Worm (Caenorhabditis elegans): ENCODE data around the gene ztf-31.

ztf-31 gene

DNA sequence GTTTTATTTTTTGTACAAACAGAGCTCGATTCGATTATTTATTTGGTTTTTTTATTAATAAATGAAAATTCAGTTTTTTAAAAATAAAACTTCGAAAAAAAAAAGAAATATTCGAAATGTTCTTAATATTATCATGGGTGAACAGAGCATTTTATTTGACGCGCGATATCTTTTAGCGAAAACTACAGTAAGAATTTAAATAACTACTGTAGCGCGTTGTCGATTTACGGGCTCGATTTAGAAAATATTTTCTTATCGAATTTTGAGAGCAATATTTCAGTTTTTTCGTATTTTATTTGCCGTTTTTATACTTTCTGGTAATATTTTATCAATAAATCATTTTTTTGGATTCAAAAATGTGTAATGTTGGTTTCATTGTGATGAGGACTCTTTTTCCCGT is 20.1 kb upstream of the ztf-31 start:
- no peak for TF ChIP-seq snpc-1.1 (tag; optimal IDR thresholded peaks at IDR 0.05; ENCODE audit: insufficient read depth)
- no peak for TF ChIP-seq F57A8.1 (GFP tag; optimal IDR thresholded peaks at IDR 0.05)
- peak; percentile 90 for TF ChIP-seq lsl-1 (GFP tag; optimal IDR thresholded peaks at IDR 0.05)
- peak; percentile 22 for TF ChIP-seq snpc-3.4 (tag; optimal IDR thresholded peaks at IDR 0.05)
- no peak for TF ChIP-seq Y67H2A.10 (GFP tag; conservative IDR thresholded peaks at IDR 0.05)
- TF ChIP-seq unc-62 (GFP tag; optimal IDR thresholded peaks at IDR 0.05): no peak
- TF ChIP-seq B0336.3 (GFP tag; IDR thresholded peaks at IDR 0.05): no peak
- peak; percentile 77 for TF ChIP-seq him-1 (tag; optimal IDR thresholded peaks at IDR 0.05)
- no peak for TF ChIP-seq F23B12.7 (tag; optimal IDR thresholded peaks at IDR 0.05; ENCODE audit: insufficient read depth)
- no peak for TF ChIP-seq F57C9.4 (tag; optimal IDR thresholded peaks at IDR 0.05)
- no peak for TF ChIP-seq sea-2 (GFP tag; IDR thresholded peaks at IDR 0.05)
- TF ChIP-seq attf-6 (GFP tag; IDR thresholded peaks at IDR 0.05): no peak
- no peak for TF ChIP-seq cebp-1 (GFP tag; IDR thresholded peaks at IDR 0.05)
- no peak for TF ChIP-seq cebp-1 (tag; optimal IDR thresholded peaks at IDR 0.05)
- no peak for TF ChIP-seq ekl-4 (GFP tag; IDR thresholded peaks at IDR 0.05)
- TF ChIP-seq hsf-1 (GFP tag; IDR thresholded peaks at IDR 0.05): no peak
- no peak for TF ChIP-seq die-1 (tag; optimal IDR thresholded peaks at IDR 0.05)
- no peak for TF ChIP-seq ztf-28 (GFP tag; IDR thresholded peaks at IDR 0.05)
- no peak for TF ChIP-seq ztf-3 (GFP tag; optimal IDR thresholded peaks at IDR 0.05)
- no peak for TF ChIP-seq ztf-6 (GFP tag; IDR thresholded peaks at IDR 0.05)
- TF ChIP-seq cebp-2 (GFP tag; IDR thresholded peaks at IDR 0.05): no peak
- TF ChIP-seq lin-26 (GFP tag; IDR thresholded peaks at IDR 0.05): no peak
- no peak for TF ChIP-seq F49E8.2 (tag; optimal IDR thresholded peaks at IDR 0.05; ENCODE audit: insufficient read depth)
- TF ChIP-seq ztf-18 (tag; optimal IDR thresholded peaks at IDR 0.05): no peak
- TF ChIP-seq ceh-100 (GFP tag; IDR thresholded peaks at IDR 0.05): no peak
- 0 out of 2 replicates have a peak, but pooled peaks have one; percentile 37 for TF ChIP-seq Y56A3A.18 (GFP tag; IDR thresholded peaks at IDR 0.05)
- no peak for TF ChIP-seq athp-1 (tag; optimal IDR thresholded peaks at IDR 0.05)
- TF ChIP-seq rcor-1 (GFP tag; IDR thresholded peaks at IDR 0.05): no peak
- TF ChIP-seq ztf-25 (GFP tag; IDR thresholded peaks at IDR 0.05): no peak
- TF ChIP-seq mes-4 (tag; optimal IDR thresholded peaks at IDR 0.05): no peak
- no peak for TF ChIP-seq F39B2.1 (GFP tag; IDR thresholded peaks at IDR 0.05)
- TF ChIP-seq xnd-1 (tag; optimal IDR thresholded peaks at IDR 0.05): peak; percentile 35
- no peak for TF ChIP-seq B0035.1 (tag; optimal IDR thresholded peaks at IDR 0.05)
- TF ChIP-seq pbrm-1 (GFP tag; IDR thresholded peaks at IDR 0.05): no peak
- TF ChIP-seq nhr-179 (tag; optimal IDR thresholded peaks at IDR 0.05): no peak
- TF ChIP-seq K12H6.12 (tag; optimal IDR thresholded peaks at IDR 0.05): no peak
- TF ChIP-seq madf-6 (GFP tag; IDR thresholded peaks at IDR 0.05): peak; percentile 55
- peak; percentile 53; the same call in 1 of the 2 replicates for TF ChIP-seq ceh-91 (GFP tag; IDR thresholded peaks at IDR 0.05)
- TF ChIP-seq nhr-27 (tag; optimal IDR thresholded peaks at IDR 0.05): no peak
- no peak for TF ChIP-seq let-607 (tag; optimal IDR thresholded peaks at IDR 0.05)
- TF ChIP-seq dpl-1 (GFP tag; optimal IDR thresholded peaks at IDR 0.05): no peak
- TF ChIP-seq Y95B8A.8 (GFP tag; IDR thresholded peaks at IDR 0.05): no peak
- TF ChIP-seq Y53G8AR.9 (GFP tag; conservative IDR thresholded peaks at IDR 0.05): no peak
- no peak for TF ChIP-seq egl-44 (GFP tag; IDR thresholded peaks at IDR 0.05)
- no peak for TF ChIP-seq T26A5.8 (tag; optimal IDR thresholded peaks at IDR 0.05)
- no peak for TF ChIP-seq Y53F4B.3 (GFP tag; IDR thresholded peaks at IDR 0.05)
- no peak for TF ChIP-seq F52B5.7 (tag; optimal IDR thresholded peaks at IDR 0.05)
- no peak for TF ChIP-seq F37B4.10 (GFP tag; IDR thresholded peaks at IDR 0.05)
- peak; percentile 64; the same call in 1 of the 2 replicates for TF ChIP-seq F33H1.4 (GFP tag; IDR thresholded peaks at IDR 0.05)

All from whole organism, young adult.